Fruit fly (Drosophila melanogaster): ENCODE results near the gene CG3857.
A peak's percentile ranks its signal among the peaks of the same experiment; 100 is the strongest.

CG3857 gene

dm6 chrX:1964409-1965345 is 24.8 kb upstream of the CG3857 start (continued):
- TF ChIP-seq Vsx1 (GFP tag; optimal IDR thresholded peaks at IDR 0.05) (no peak), CG10462 (GFP tag; optimal IDR thresholded peaks at IDR 0.05) (no peak), mam (GFP tag; optimal IDR thresholded peaks at IDR 0.05) (no peak), Hr78 (GFP tag; optimal IDR thresholded peaks at IDR 0.05) (peak in 1 of 2 experiments; percentile 79), yki (optimal IDR thresholded peaks at IDR 0.05) (peak; percentile 8), Mad (GFP tag; optimal IDR thresholded peaks at IDR 0.05) (no peak), CG16863 (GFP tag; optimal IDR thresholded peaks at IDR 0.05) (no peak), jumu (GFP tag; optimal IDR thresholded peaks at IDR 0.05) (no peak), NC2β (GFP tag; optimal IDR thresholded peaks at IDR 0.05) (no peak), ewg (GFP tag; optimal IDR thresholded peaks at IDR 0.05) (no peak), CG34376 (GFP tag; optimal IDR thresholded peaks at IDR 0.05) (no peak), Deaf1 (tag; optimal IDR thresholded peaks at IDR 0.05) (no peak), slp2 (GFP tag; optimal IDR thresholded peaks at IDR 0.05) (no peak), gfzf (GFP tag; optimal IDR thresholded peaks at IDR 0.05) (no peak)

- peak; percentile 91 for TF ChIP-seq CG6254 (GFP tag; optimal IDR thresholded peaks at IDR 0.05)
- peak; percentile 89 for TF ChIP-seq ro (GFP tag; IDR thresholded peaks at IDR 0.05)
- peak; percentile 94 for TF ChIP-seq CG12659 (GFP tag; optimal IDR thresholded peaks at IDR 0.05)
- TF ChIP-seq CG11695 (GFP tag; IDR thresholded peaks at IDR 0.05) = peak; percentile 93
- peak; percentile 90 for TF ChIP-seq Atf3 (GFP tag; optimal IDR thresholded peaks at IDR 0.05)
- peak; percentile 97 for TF ChIP-seq CG1603 (tag; optimal IDR thresholded peaks at IDR 0.05)
- TF ChIP-seq CG12391 (tag; optimal IDR thresholded peaks at IDR 0.05) = peak; percentile 90
- TF ChIP-seq CG10654 (GFP tag; optimal IDR thresholded peaks at IDR 0.05) = peak; percentile 93
- TF ChIP-seq CG3281 (GFP tag; optimal IDR thresholded peaks at IDR 0.05) = peak; percentile 88
- TF ChIP-seq chm (GFP tag; IDR thresholded peaks at IDR 0.05) = peak; percentile 93
- TF ChIP-seq gcm2 (GFP tag; optimal IDR thresholded peaks at IDR 0.05) = peak; percentile 67
- TF ChIP-seq nom (GFP tag; optimal IDR thresholded peaks at IDR 0.05) = peak; percentile 42
- peak; percentile 89 for TF ChIP-seq CG7357 (GFP tag; IDR thresholded peaks at IDR 0.05)
- TF ChIP-seq Xbp1 (GFP tag; optimal IDR thresholded peaks at IDR 0.05) = peak; percentile 97
- TF ChIP-seq caup (GFP tag; optimal IDR thresholded peaks at IDR 0.05; ENCODE audit: severe bottlenecking) = peak; percentile 92
- no peak for TF ChIP-seq hkb (optimal IDR thresholded peaks at IDR 0.05)
- peak; percentile 96 for TF ChIP-seq hkb (GFP tag; IDR thresholded peaks at IDR 0.05)
- TF ChIP-seq Dad (GFP tag; optimal IDR thresholded peaks at IDR 0.05) = peak; percentile 87
- peak; percentile 87 for TF ChIP-seq sug (tag; optimal IDR thresholded peaks at IDR 0.05)
- TF ChIP-seq CG15514 (GFP tag; optimal IDR thresholded peaks at IDR 0.05) = peak; percentile 82
- TF ChIP-seq dysf (GFP tag; IDR thresholded peaks at IDR 0.05) = peak; percentile 97
- peak; percentile 37 for TF ChIP-seq bigmax (GFP tag; optimal IDR thresholded peaks at IDR 0.05)
- peak; percentile 85 for TF ChIP-seq CG11085 (GFP tag; IDR thresholded peaks at IDR 0.05)
- TF ChIP-seq disco-r (GFP tag; optimal IDR thresholded peaks at IDR 0.05) = peak; percentile 81
- TF ChIP-seq so (GFP tag; IDR thresholded peaks at IDR 0.05) = peak; percentile 92
- TF ChIP-seq CG12071 (GFP tag; optimal IDR thresholded peaks at IDR 0.05) = peak; percentile 96
- peak; percentile 74 for TF ChIP-seq CG10147 (GFP tag; optimal IDR thresholded peaks at IDR 0.05)
- peak; percentile 79 for TF ChIP-seq Taf1 (GFP tag; IDR thresholded peaks at IDR 0.05)
- TF ChIP-seq CG8359 (GFP tag; optimal IDR thresholded peaks at IDR 0.05; ENCODE audit: borderline replicate concordance) = peak; percentile 81
- TF ChIP-seq B-H2 (GFP tag; optimal IDR thresholded peaks at IDR 0.05) = peak; percentile 92
- TF ChIP-seq H15 (GFP tag; IDR thresholded peaks at IDR 0.05) = peak; percentile 95
- TF ChIP-seq Dek (tag; optimal IDR thresholded peaks at IDR 0.05) = peak; percentile 92
- TF ChIP-seq da (GFP tag; optimal IDR thresholded peaks at IDR 0.05) = peak; percentile 57
- TF ChIP-seq CG1647 (GFP tag; optimal IDR thresholded peaks at IDR 0.05) = peak; percentile 92
Observed at dm6 chrX:1963591-1964216, 23.9 kb upstream of the CG3857 start.

Data from whole organism, embryonic.